Worm (Caenorhabditis elegans) whole organism, L3 larva: ENCODE data around the gene C53C11.1.

Experiments used
- ama-1 ChIP-seq: fragments of 150-350 bp; optimal IDR thresholded peaks from 2 replicates; lab custom pipeline; 2018
- ceh-16 ChIP-seq: sonication (generic microtip); optimal IDR thresholded peaks from 2 replicates; lab custom pipeline; 2017; ENCODE audit warnings: missing biosample characterization, missing genetic modification characterization
- elt-1 ChIP-seq: fragments of 150-350 bp; optimal IDR thresholded peaks from 2 replicates; lab custom pipeline; 2014; ENCODE audit warnings: missing biosample characterization, missing genetic modification characterization
- fkh-10 ChIP-seq: sonication (generic microtip); optimal IDR thresholded peaks from 2 replicates; lab custom pipeline; 2017; ENCODE audit warnings: missing biosample characterization, missing genetic modification reagents, missing genetic modification characterization
- fkh-2 ChIP-seq: fragments of 150-350 bp; optimal IDR thresholded peaks from 2 replicates; lab custom pipeline; 2014; ENCODE audit warnings: missing biosample characterization, missing genetic modification reagents, missing genetic modification characterization
- nhr-23 ChIP-seq: fragments of 150-350 bp; optimal IDR thresholded peaks from 2 replicates; lab custom pipeline; 2014; ENCODE audit warnings: missing biosample characterization, missing genetic modification reagents, missing genetic modification characterization
- nhr-237 ChIP-seq: fragments of 150-350 bp; optimal IDR thresholded peaks from 2 replicates; lab custom pipeline; 2014; ENCODE audit warnings: missing biosample characterization, missing genetic modification characterization
- nhr-28 ChIP-seq: fragments of 150-350 bp; optimal IDR thresholded peaks from 2 replicates; lab custom pipeline; 2014; ENCODE audit warnings: missing biosample characterization, missing genetic modification characterization
- pqm-1 ChIP-seq: fragments of 150-350 bp; optimal IDR thresholded peaks from 2 replicates; lab custom pipeline; 2017; ENCODE audit warnings: missing biosample characterization, missing genetic modification characterization, inconsistent platforms
- snpc-4 ChIP-seq: fragments of 150-350 bp; optimal IDR thresholded peaks from 2 replicates; lab custom pipeline; 2014; ENCODE audit warnings: missing biosample characterization, missing genetic modification characterization
- zag-1 ChIP-seq: fragments of 150-350 bp; optimal IDR thresholded peaks from 2 replicates; lab custom pipeline; 2014; ENCODE audit warnings: missing biosample characterization, missing genetic modification characterization

DNA sequence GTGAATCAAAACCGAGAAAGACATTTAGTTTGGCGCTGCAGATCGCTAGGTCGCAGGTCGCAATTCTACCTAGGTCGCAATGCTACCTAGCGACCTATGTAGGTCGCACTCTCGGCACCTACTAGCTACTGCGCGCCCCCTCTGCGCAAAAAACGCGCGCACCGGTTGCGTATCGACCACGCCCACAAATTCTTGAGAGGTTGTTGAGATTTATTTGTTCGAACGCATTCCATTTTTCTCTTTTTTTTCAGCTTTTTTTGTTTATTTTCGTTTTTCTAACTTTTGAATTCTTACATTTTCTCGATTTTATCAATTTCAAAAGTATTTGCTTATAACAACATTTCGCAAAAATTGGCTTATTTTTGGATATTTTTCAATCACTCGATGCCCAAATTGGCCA is 38.7 kb upstream of the C53C11.1 start, which contains the start of gene C33E10.10:
- TF ChIP-seq fkh-10 (GFP tag; lab: Kevin White, UChicago) (no peak), snpc-4 (tag; lab: Kevin White, UChicago) (no peak), nhr-237 (tag; lab: Kevin White, UChicago) (no peak), ama-1 (lab: Kevin White, UChicago) (no peak), elt-1 (tag; lab: Kevin White, UChicago) (no peak), zag-1 (tag; lab: Kevin White, UChicago) (no peak), ceh-16 (tag; lab: Kevin White, UChicago) (no peak), pqm-1 (tag; lab: Kevin White, UChicago) (no peak), fkh-2 (tag; lab: Kevin White, UChicago) (no peak), nhr-23 (no peak), nhr-28 (no peak)
